Worm (Caenorhabditis elegans): ENCODE data around the gene srt-43.

DNA sequence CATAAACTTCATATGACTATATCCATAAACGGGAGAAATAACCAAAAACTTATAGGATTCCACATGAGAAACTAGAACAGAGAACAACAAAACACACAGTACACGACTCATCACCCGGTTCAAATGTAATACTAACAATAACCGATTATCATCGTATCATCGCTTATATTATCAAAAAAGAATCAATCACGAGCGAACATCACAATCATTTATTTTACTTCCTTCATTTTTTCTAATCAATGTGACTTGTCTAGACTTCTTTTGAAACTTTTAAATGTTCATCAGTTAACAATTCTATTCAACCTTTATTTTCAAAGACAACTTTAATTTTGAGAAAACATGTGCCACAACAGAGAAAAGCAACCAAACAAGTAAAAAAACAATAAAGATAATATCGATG is 26.1 kb downstream of the srt-43 start, which contains the start of gene ugt-4:
- no peak for TF ChIP-seq med-1 (GFP tag; optimal IDR thresholded peaks at IDR 0.05; ENCODE audit: insufficient read depth)
- TF ChIP-seq flt-1 (GFP tag; IDR thresholded peaks at IDR 0.05) = no peak
- no peak for TF ChIP-seq cog-1 (tag; optimal IDR thresholded peaks at IDR 0.05)
- TF ChIP-seq ztf-23 (GFP tag; IDR thresholded peaks at IDR 0.05) = no peak
- no peak for TF ChIP-seq ref-1 (GFP tag; conservative IDR thresholded peaks at IDR 0.05)
- TF ChIP-seq T22C8.4 (GFP tag; IDR thresholded peaks at IDR 0.05) = no peak
- TF ChIP-seq ztf-29 (GFP tag; IDR thresholded peaks at IDR 0.05) = no peak
- TF ChIP-seq klf-2 (GFP tag; conservative IDR thresholded peaks at IDR 0.05) = no peak
- no peak for TF ChIP-seq tab-1 (GFP tag; IDR thresholded peaks at IDR 0.05)
